Comparison of ENCODE assay signal across 7 worm cellular contexts in the genomic region with DNA sequence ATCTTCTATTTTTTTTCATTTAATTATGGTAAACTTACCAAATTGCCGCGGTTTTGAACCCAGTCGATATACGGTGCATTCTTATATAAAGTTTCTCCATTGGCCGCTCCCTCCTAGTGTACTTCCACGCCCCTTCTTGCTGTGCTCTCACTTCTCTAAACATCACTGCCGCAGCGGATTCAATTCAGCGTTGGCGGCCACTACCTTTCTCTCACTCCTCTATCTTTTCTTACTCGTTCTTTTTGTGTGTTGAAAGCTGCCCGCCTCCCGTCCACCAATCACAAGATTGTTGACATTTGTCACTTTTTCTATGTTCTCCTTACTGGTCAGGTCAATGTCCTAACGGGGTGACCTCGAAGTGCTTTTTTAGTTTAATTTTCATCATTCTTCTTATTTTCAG.
TF ChIP-seq lines count a peak whose summit lies in the region.

No protein-coding gene starts in this region.

TF ChIP-seq in whole organism, L1 larva, 84 proteins besides CTCF, POLR2A, EP300 and RAD21 (continues in another document):
- TF ChIP-seq pax-3 (tag; optimal IDR thresholded peaks at IDR 0.05; lab: Kevin White, UChicago), result no peak
- peak in 1 of 2 experiments; percentile 81 for TF ChIP-seq lsy-2 (tag; optimal IDR thresholded peaks at IDR 0.05; lab: Kevin White, UChicago)
- no peak for TF ChIP-seq hpl-2 (GFP tag; optimal IDR thresholded peaks at IDR 0.05; lab: Kevin White, UChicago)
- TF ChIP-seq nhr-76 (tag; optimal IDR thresholded peaks at IDR 0.05; lab: Kevin White, UChicago), result no peak
- TF ChIP-seq mep-1 (tag; optimal IDR thresholded peaks at IDR 0.05; lab: Kevin White, UChicago), result no peak
- peak; percentile 11 for TF ChIP-seq rnt-1 (tag; optimal IDR thresholded peaks at IDR 0.05; lab: Kevin White, UChicago)
- no peak for TF ChIP-seq irx-1 (tag; optimal IDR thresholded peaks at IDR 0.05; lab: Kevin White, UChicago)
- no peak for TF ChIP-seq fkh-10 (GFP tag; optimal IDR thresholded peaks at IDR 0.05; lab: Kevin White, UChicago)
- TF ChIP-seq skn-1 (tag; optimal IDR thresholded peaks at IDR 0.05; lab: Kevin White, UChicago), result peak; percentile 29
- TF ChIP-seq ceh-8 (GFP tag; optimal IDR thresholded peaks at IDR 0.05; lab: Kevin White, UChicago), result no peak
- TF ChIP-seq lin-15B (tag; optimal IDR thresholded peaks at IDR 0.05; lab: Kevin White, UChicago), result no peak
- no peak for TF ChIP-seq ztf-4 (tag; optimal IDR thresholded peaks at IDR 0.05; lab: Kevin White, UChicago)
- no peak for TF ChIP-seq dsc-1 (tag; optimal IDR thresholded peaks at IDR 0.05; lab: Kevin White, UChicago)

TF ChIP-seq in whole organism, L2 larva, 48 proteins besides CTCF, POLR2A, EP300 and RAD21:
- TF ChIP-seq egl-27 (tag; optimal IDR thresholded peaks at IDR 0.05; lab: Kevin White, UChicago) (no peak), nhr-129 (tag; optimal IDR thresholded peaks at IDR 0.05; lab: Kevin White, UChicago) (peak; percentile 19), unc-55 (GFP tag; optimal IDR thresholded peaks at IDR 0.05; lab: Kevin White, UChicago) (peak; percentile 22), nhr-11 (tag; optimal IDR thresholded peaks at IDR 0.05; lab: Kevin White, UChicago) (no peak), lin-39 (tag; optimal IDR thresholded peaks at IDR 0.05; lab: Kevin White, UChicago) (no peak), ztf-1 (GFP tag; conservative IDR thresholded peaks at IDR 0.05; lab: Robert Waterston, UW) (no peak), C34F6.9 (tag; optimal IDR thresholded peaks at IDR 0.05; lab: Kevin White, UChicago) (no peak), ztf-11 (tag; optimal IDR thresholded peaks at IDR 0.05; lab: Kevin White, UChicago) (no peak), alr-1 (tag; optimal IDR thresholded peaks at IDR 0.05; lab: Kevin White, UChicago) (no peak), ceh-16 (tag; optimal IDR thresholded peaks at IDR 0.05; lab: Kevin White, UChicago) (no peak), lsy-2 (tag; optimal IDR thresholded peaks at IDR 0.05; lab: Kevin White, UChicago) (peak; percentile 55 to 74), unc-62 (GFP tag; optimal IDR thresholded peaks at IDR 0.05; lab: Kevin White, UChicago) (no peak), skn-1 (tag; optimal IDR thresholded peaks at IDR 0.05; lab: Kevin White, UChicago) (no peak)

TF ChIP-seq in whole organism, L3 larva, 47 proteins besides CTCF, POLR2A, EP300 and RAD21 (continues in another document):
- TF ChIP-seq fkh-2 (tag; optimal IDR thresholded peaks at IDR 0.05; lab: Kevin White, UChicago) (no peak), ceh-28 (tag; optimal IDR thresholded peaks at IDR 0.05; lab: Kevin White, UChicago) (peak; percentile 14), fos-1 (tag; optimal IDR thresholded peaks at IDR 0.05; lab: Kevin White, UChicago) (no peak), nhr-77 (tag; optimal IDR thresholded peaks at IDR 0.05; lab: Kevin White, UChicago) (no peak), unc-62 (GFP tag; optimal IDR thresholded peaks at IDR 0.05; lab: Kevin White, UChicago) (no peak), nhr-11 (tag; optimal IDR thresholded peaks at IDR 0.05; lab: Kevin White, UChicago) (no peak), nhr-67 (tag; optimal IDR thresholded peaks at IDR 0.05; lab: Kevin White, UChicago) (no peak), lsy-12 (tag; optimal IDR thresholded peaks at IDR 0.05; lab: Kevin White, UChicago) (no peak), hmg-11 (tag; optimal IDR thresholded peaks at IDR 0.05; lab: Kevin White, UChicago) (no peak), nhr-237 (tag; optimal IDR thresholded peaks at IDR 0.05; lab: Kevin White, UChicago) (no peak), ZK546.5 (tag; optimal IDR thresholded peaks at IDR 0.05; lab: Kevin White, UChicago) (no peak), nhr-12 (tag; optimal IDR thresholded peaks at IDR 0.05; lab: Kevin White, UChicago) (no peak), snpc-4 (tag; optimal IDR thresholded peaks at IDR 0.05; lab: Kevin White, UChicago) (no peak), ceh-9 (tag; optimal IDR thresholded peaks at IDR 0.05; lab: Kevin White, UChicago) (no peak)

TF ChIP-seq in whole organism, L4 larva, 104 proteins besides CTCF, POLR2A, EP300 and RAD21:
- TF ChIP-seq hmg-1.1 (GFP tag; IDR thresholded peaks at IDR 0.05; lab: Robert Waterston, UW), result peak; percentile 39; the same call in 1 of the 2 replicates
- TF ChIP-seq mes-2 (tag; optimal IDR thresholded peaks at IDR 0.05; lab: Kevin White, UChicago; ENCODE audit: poor library complexity, severe bottlenecking), result peak; percentile 48
- TF ChIP-seq F49E8.2 (tag; optimal IDR thresholded peaks at IDR 0.05; lab: Kevin White, UChicago; ENCODE audit: borderline replicate concordance), result no peak
- peak in 1 of 2 experiments; percentile 95 for TF ChIP-seq unc-62 (GFP tag; optimal IDR thresholded peaks at IDR 0.05 in 1 of 2; lab: Kevin White, UChicago)
- no peak for TF ChIP-seq unc-62 (tag; optimal IDR thresholded peaks at IDR 0.05; lab: Kevin White, UChicago)
- TF ChIP-seq aha-1 (tag; lab: Kevin White, UChicago), result peak; percentile 57
- no peak for TF ChIP-seq ceh-28 (tag; optimal IDR thresholded peaks at IDR 0.05; lab: Kevin White, UChicago)
- peak; percentile 96 for TF ChIP-seq duxl-1 (tag; optimal IDR thresholded peaks at IDR 0.05; lab: Kevin White, UChicago; ENCODE audit: poor library complexity)

TF ChIP-seq in whole organism, late embryonic, 69 proteins besides CTCF, POLR2A, EP300 and RAD21:
- TF ChIP-seq nfya-1 (tag; optimal IDR thresholded peaks at IDR 0.05; lab: Kevin White, UChicago) (peak; percentile 88), sdc-2 (tag; optimal IDR thresholded peaks at IDR 0.05; lab: Kevin White, UChicago) (peak; percentile 64), eyg-1 (tag; optimal IDR thresholded peaks at IDR 0.05; lab: Kevin White, UChicago) (no peak)

TF ChIP-seq in whole organism, mixed stage, embryonic, 35 proteins besides CTCF, POLR2A, EP300 and RAD21:
- peak; percentile 61 for TF ChIP-seq lsy-2 (tag; optimal IDR thresholded peaks at IDR 0.05; lab: Kevin White, UChicago)
- peak; percentile 11 for TF ChIP-seq pha-4 (tag; optimal IDR thresholded peaks at IDR 0.05; lab: Kevin White, UChicago)
- TF ChIP-seq mab-5 (tag; optimal IDR thresholded peaks at IDR 0.05; lab: Kevin White, UChicago), result no peak

TF ChIP-seq in whole organism, young adult, 124 proteins besides CTCF, POLR2A, EP300 and RAD21:
- TF ChIP-seq rec-8 (tag; optimal IDR thresholded peaks at IDR 0.05; lab: Kevin White, UChicago) (no peak), nfyb-1 (GFP tag; IDR thresholded peaks at IDR 0.05; lab: Robert Waterston, UW) (peak; percentile 21; the same call in 1 of the 2 replicates)
